Fruit fly (Drosophila melanogaster) whole organism, larva: ENCODE data around the gene SkpD.

Experiments
- noc ChIP-seq: fragments of 200-800 bp; sonication (Bioruptor generic); optimal IDR thresholded peaks from 3 replicates; lab custom pipeline; 2019; ENCODE audit warnings: missing biosample characterization, mild to moderate bottlenecking, missing genetic modification characterization, moderate library complexity

Gene SkpD

dm6 chrX:19845557-19846072 lies 33.1 kb downstream of the SkpD start:
- TF ChIP-seq noc (tag; lab: Kevin White, UChicago), result no peak

dm6 chrX:19846701-19847383 lies 34.3 kb downstream of the SkpD start:
- no peak for TF ChIP-seq noc (tag; lab: Kevin White, UChicago)

dm6 chrX:19848342-19848793 lies 35.8 kb downstream of the SkpD start:
- TF ChIP-seq noc (tag; lab: Kevin White, UChicago), result no peak

- TF ChIP-seq noc (tag; lab: Kevin White, UChicago), result no peak
Measured at dm6 chrX:19850503-19851094, 38.1 kb downstream of the SkpD start.

- TF ChIP-seq noc (tag; lab: Kevin White, UChicago), result no peak
Measured at dm6 chrX:19851095-19851988, 38.8 kb downstream of the SkpD start.

- TF ChIP-seq noc (tag; lab: Kevin White, UChicago), result no peak
Measured at dm6 chrX:19851989-19852307, 39.4 kb downstream of the SkpD start, which contains the start of the genes pico and Nup205. TSS of gene pico (minus strand) at chrX:19852059. TSS of gene Nup205 (plus strand) at chrX:19852214.

dm6 chrX:19859331-19859730 lies 46.8 kb downstream of the SkpD start:
- no peak for TF ChIP-seq noc (tag; lab: Kevin White, UChicago)
